Worm (Caenorhabditis elegans): ENCODE measurements around the gene frpr-15.

Gene frpr-15

ce11 chrV:12696790-12697189, 16.9 kb downstream of the frpr-15 start (continued):
- TF ChIP-seq K11D2.4 (GFP tag; IDR thresholded peaks at IDR 0.05), result no peak
- no peak for TF ChIP-seq ceh-27 (GFP tag; optimal IDR thresholded peaks at IDR 0.05)
- TF ChIP-seq xnd-1 (tag; optimal IDR thresholded peaks at IDR 0.05), result peak; percentile 75
- TF ChIP-seq nhr-27 (tag; optimal IDR thresholded peaks at IDR 0.05), result no peak
- TF ChIP-seq cebp-2 (GFP tag; IDR thresholded peaks at IDR 0.05), result no peak
- TF ChIP-seq nhr-120 (GFP tag; IDR thresholded peaks at IDR 0.05), result no peak
- no peak for TF ChIP-seq Y67H2A.10 (GFP tag; conservative IDR thresholded peaks at IDR 0.05)
- TF ChIP-seq lsl-1 (GFP tag; optimal IDR thresholded peaks at IDR 0.05), result peak; percentile 93
- no peak for TF ChIP-seq let-607 (tag; optimal IDR thresholded peaks at IDR 0.05)
- TF ChIP-seq madf-6 (GFP tag; IDR thresholded peaks at IDR 0.05), result peak; percentile 87
- TF ChIP-seq snpc-3.4 (tag; optimal IDR thresholded peaks at IDR 0.05), result peak; percentile 0
- no peak for TF ChIP-seq ccch-3 (GFP tag; optimal IDR thresholded peaks at IDR 0.05)
- no peak for TF ChIP-seq dpff-1 (tag; optimal IDR thresholded peaks at IDR 0.05)
- TF ChIP-seq lin-35 (GFP tag; optimal IDR thresholded peaks at IDR 0.05), result no peak
- TF ChIP-seq T07F8.4 (tag; optimal IDR thresholded peaks at IDR 0.05), result no peak

- TF ChIP-seq rpc-1 (optimal IDR thresholded peaks at IDR 0.05) (no peak), rpc-1 (tag; optimal IDR thresholded peaks at IDR 0.05) (no peak), nhr-80 (tag; optimal IDR thresholded peaks at IDR 0.05) (peak; percentile 23), cebp-1 (GFP tag; IDR thresholded peaks at IDR 0.05) (peak; percentile 92), cebp-1 (tag; optimal IDR thresholded peaks at IDR 0.05) (peak; percentile 98), T26A5.8 (tag; optimal IDR thresholded peaks at IDR 0.05) (no peak), F57A8.1 (GFP tag; optimal IDR thresholded peaks at IDR 0.05) (no peak), him-1 (tag; optimal IDR thresholded peaks at IDR 0.05) (no peak), snpc-4 (GFP tag; optimal IDR thresholded peaks at IDR 0.05) (no peak), snpc-4 (tag; optimal IDR thresholded peaks at IDR 0.05) (no peak), pbrm-1 (GFP tag; IDR thresholded peaks at IDR 0.05) (no peak), mcd-1 (GFP tag; IDR thresholded peaks at IDR 0.05) (0 out of 2 replicates have a peak, but pooled peaks have one; percentile 29), attf-5 (GFP tag; optimal IDR thresholded peaks at IDR 0.05) (peak; percentile 44)
These were observed 17.5 kb downstream of the frpr-15 start, which contains the start of gene istr-1 for ce11 chrV:12697364-12697901. Gene istr-1, plus strand, starts transcription at chrV:12697858.

DNA sequence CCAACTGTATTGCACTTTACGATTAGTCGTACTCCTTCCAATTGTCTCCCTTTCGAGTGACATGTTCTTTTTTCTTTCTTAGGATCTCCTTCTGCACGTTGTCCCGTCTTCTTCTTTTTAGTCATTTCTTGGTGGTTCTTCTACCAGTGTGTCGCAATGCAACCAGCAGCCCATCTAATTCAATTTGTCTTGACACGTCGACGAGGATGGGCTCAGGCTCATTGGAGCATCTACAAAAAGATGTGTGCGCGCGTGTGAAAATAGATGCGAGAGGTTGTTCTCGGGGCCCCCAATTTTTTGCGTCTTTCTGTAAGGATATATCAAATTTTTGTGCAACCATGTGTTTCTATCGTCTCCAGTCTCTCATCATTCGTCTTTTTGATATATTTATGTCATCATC, 21.7 kb downstream of the frpr-15 start:
- TF ChIP-seq Y53G8AR.9 (GFP tag; conservative IDR thresholded peaks at IDR 0.05) (no peak), madf-3 (GFP tag; IDR thresholded peaks at IDR 0.05) (no peak), xnd-1 (tag; optimal IDR thresholded peaks at IDR 0.05) (no peak), aptf-2 (GFP tag; conservative IDR thresholded peaks at IDR 0.05) (no peak), let-607 (tag; optimal IDR thresholded peaks at IDR 0.05) (no peak)

DNA sequence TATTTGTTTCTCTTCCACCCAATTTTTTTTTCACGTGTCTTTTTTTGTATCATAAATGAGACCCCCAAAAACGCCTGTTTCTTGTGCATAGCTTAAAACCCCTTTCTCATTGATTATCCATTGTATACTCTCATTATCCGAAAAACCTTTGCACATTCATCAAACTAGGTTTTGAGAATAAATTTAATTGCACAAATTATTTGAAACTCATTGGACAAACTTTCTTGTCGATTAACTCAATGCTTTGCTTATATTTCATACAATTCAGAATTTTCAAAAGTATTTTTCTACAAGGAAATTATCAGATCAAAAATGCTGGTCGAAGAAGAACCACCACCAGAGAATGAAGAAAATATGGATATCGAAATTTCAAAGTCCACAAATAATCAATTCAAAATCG, 24.2 kb downstream of the frpr-15 start, which contains the start of gene R11D1.1:
R11D1.1 (plus strand) TSS at position 301 of the 400 bp plus-strand sequence.
- TF ChIP-seq snpc-4 (GFP tag; optimal IDR thresholded peaks at IDR 0.05), result no peak
- no peak for TF ChIP-seq snpc-4 (tag; optimal IDR thresholded peaks at IDR 0.05)
- TF ChIP-seq bed-2 (GFP tag; IDR thresholded peaks at IDR 0.05), result no peak
- no peak for TF ChIP-seq lin-26 (GFP tag; IDR thresholded peaks at IDR 0.05)
- no peak for TF ChIP-seq sdz-38 (tag; optimal IDR thresholded peaks at IDR 0.05)
- TF ChIP-seq Y53G8AR.9 (GFP tag; conservative IDR thresholded peaks at IDR 0.05), result no peak
- no peak for TF ChIP-seq nfyb-1 (GFP tag; IDR thresholded peaks at IDR 0.05)
- no peak for TF ChIP-seq tbp1 (GFP tag; optimal IDR thresholded peaks at IDR 0.05)
- TF ChIP-seq F33H1.4 (GFP tag; IDR thresholded peaks at IDR 0.05), result no peak
- no peak for TF ChIP-seq sea-2 (GFP tag; IDR thresholded peaks at IDR 0.05)
- TF ChIP-seq ccch-3 (GFP tag; optimal IDR thresholded peaks at IDR 0.05), result no peak
- TF ChIP-seq ekl-4 (GFP tag; IDR thresholded peaks at IDR 0.05), result no peak
- TF ChIP-seq hsf-1 (GFP tag; IDR thresholded peaks at IDR 0.05), result no peak
- TF ChIP-seq T07F8.4 (tag; optimal IDR thresholded peaks at IDR 0.05), result no peak
- TF ChIP-seq egl-18 (GFP tag; IDR thresholded peaks at IDR 0.05), result no peak
- no peak for TF ChIP-seq tlf-1 (GFP tag; optimal IDR thresholded peaks at IDR 0.05)
- TF ChIP-seq ceh-27 (GFP tag; optimal IDR thresholded peaks at IDR 0.05), result no peak
- TF ChIP-seq let-526 (GFP tag; IDR thresholded peaks at IDR 0.05), result no peak
- no peak for TF ChIP-seq C06A6.2 (GFP tag; conservative IDR thresholded peaks at IDR 0.05)
- no peak for TF ChIP-seq mxl-1 (tag; optimal IDR thresholded peaks at IDR 0.05)
- no peak for TF ChIP-seq unc-62 (GFP tag; optimal IDR thresholded peaks at IDR 0.05)
